Fruit fly (Drosophila melanogaster): ENCODE data around the gene CG15577.

DNA sequence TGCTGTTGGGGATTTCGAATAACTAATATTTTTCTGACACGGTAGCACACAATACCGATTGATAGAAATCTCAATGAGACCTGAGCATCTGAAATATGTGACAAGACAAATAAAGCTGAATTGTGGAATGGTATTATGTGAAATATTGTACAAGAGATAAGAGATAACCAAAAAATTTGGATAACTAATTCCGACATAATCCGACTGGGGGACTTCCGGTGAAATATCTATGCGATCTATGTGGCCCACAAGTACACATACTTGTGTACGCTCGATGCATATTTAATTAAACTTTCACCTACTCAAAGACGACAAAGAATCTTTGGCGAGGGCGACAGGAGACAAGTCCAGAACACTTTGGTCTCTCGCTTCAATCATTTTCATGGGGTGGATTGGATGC lies 24.1 kb downstream of the CG15577 start, which contains the start of gene CG15576:
- no peak for TF ChIP-seq CG8478 (optimal IDR thresholded peaks at IDR 0.05)
- no peak for TF ChIP-seq psq (optimal IDR thresholded peaks at IDR 0.05)
- TF ChIP-seq pan (optimal IDR thresholded peaks at IDR 0.05), result no peak
- TF ChIP-seq Dll (optimal IDR thresholded peaks at IDR 0.05), result no peak
- TF ChIP-seq EcR (GFP tag; optimal IDR thresholded peaks at IDR 0.05), result no peak
